Worm (Caenorhabditis elegans) whole organism, young adult: Measurements from ENCODE around the gene srtx-1.

ENCODE experiments used
- ztf-18 ChIP-seq: sonication (generic microtip); optimal IDR thresholded peaks from 2 replicates; lab custom pipeline; 2016; ENCODE audit warnings: missing genotype, mild to moderate bottlenecking, missing genetic modification characterization, missing compliant biosample characterization

Gene srtx-1

ce11 chrIV:7469782-7470413 lies 48.9 kb downstream of the srtx-1 start, which contains the start of gene F55G1.7:
Gene F55G1.7, minus strand, starts transcription at chrIV:7469832.
- TF ChIP-seq ztf-18 = no peak
